Worm (Caenorhabditis elegans): ENCODE measurements around the gene col-140.
A peak's percentile ranks its signal among the peaks of the same experiment; 100 is the strongest.

The col-140 gene

ce11 chrV:5846729-5847128 is 10.1 kb upstream of the col-140 start:
- peak; percentile 30 for TF ChIP-seq unc-42 (tag; optimal IDR thresholded peaks at IDR 0.05)
- TF ChIP-seq dve-1 (tag; optimal IDR thresholded peaks at IDR 0.05), result no peak
- peak; percentile 1 for TF ChIP-seq ceh-34 (tag; optimal IDR thresholded peaks at IDR 0.05)
- no peak for TF ChIP-seq unc-3 (GFP tag; conservative IDR thresholded peaks at IDR 0.05)
- no peak for TF ChIP-seq unc-3 (tag; optimal IDR thresholded peaks at IDR 0.05)
- no peak for TF ChIP-seq hlh-8 (tag; optimal IDR thresholded peaks at IDR 0.05)
- TF ChIP-seq C08G9.2 (tag; optimal IDR thresholded peaks at IDR 0.05), result no peak
- no peak for TF ChIP-seq eyg-1 (tag; optimal IDR thresholded peaks at IDR 0.05)
- TF ChIP-seq hlh-30 (tag; optimal IDR thresholded peaks at IDR 0.05; ENCODE audit: insufficient read depth), result no peak
- TF ChIP-seq tbx-2 (tag; optimal IDR thresholded peaks at IDR 0.05), result peak; percentile 17
- TF ChIP-seq ceh-18 (tag; optimal IDR thresholded peaks at IDR 0.05), result no peak
- peak; percentile 2 for TF ChIP-seq ref-2 (tag; optimal IDR thresholded peaks at IDR 0.05)
- TF ChIP-seq fkh-6 (tag; optimal IDR thresholded peaks at IDR 0.05), result peak; percentile 2
- TF ChIP-seq ceh-2 (tag; optimal IDR thresholded peaks at IDR 0.05), result no peak
- peak; percentile 73 for TF ChIP-seq ceh-31 (tag; optimal IDR thresholded peaks at IDR 0.05)

ce11 chrV:5845669-5846189 is 9.1 kb upstream of the col-140 start, which contains the start of gene F26F12.3:
F26F12.3 (minus strand) TSS chrV:5845719.
- TF ChIP-seq sdc-2 (tag; optimal IDR thresholded peaks at IDR 0.05) (no peak), ceh-14 (tag; optimal IDR thresholded peaks at IDR 0.05) (no peak), ceh-34 (tag; optimal IDR thresholded peaks at IDR 0.05) (peak; percentile 8), zip-5 (tag; optimal IDR thresholded peaks at IDR 0.05) (no peak), lim-6 (tag; optimal IDR thresholded peaks at IDR 0.05) (no peak), nhr-11 (tag; optimal IDR thresholded peaks at IDR 0.05) (no peak), hlh-6 (tag; optimal IDR thresholded peaks at IDR 0.05) (no peak), F13H6.1 (tag; optimal IDR thresholded peaks at IDR 0.05) (peak; percentile 24), hlh-30 (tag; optimal IDR thresholded peaks at IDR 0.05; ENCODE audit: insufficient read depth) (peak; percentile 86), hlh-13 (GFP tag; optimal IDR thresholded peaks at IDR 0.05) (no peak), ahr-1 (tag; optimal IDR thresholded peaks at IDR 0.05) (no peak), nhr-232 (tag; optimal IDR thresholded peaks at IDR 0.05) (peak; percentile 14), unc-55 (GFP tag; optimal IDR thresholded peaks at IDR 0.05) (no peak), tbx-2 (tag; optimal IDR thresholded peaks at IDR 0.05) (peak; percentile 39), nfya-1 (tag; optimal IDR thresholded peaks at IDR 0.05) (peak; percentile 20), ets-4 (tag; optimal IDR thresholded peaks at IDR 0.05) (peak; percentile 3), unc-3 (GFP tag; conservative IDR thresholded peaks at IDR 0.05) (0 out of 2 replicates have a peak, but pooled peaks have one; percentile 43), unc-3 (tag; optimal IDR thresholded peaks at IDR 0.05) (peak; percentile 6), unc-42 (tag; optimal IDR thresholded peaks at IDR 0.05) (peak; percentile 23), ceh-31 (tag; optimal IDR thresholded peaks at IDR 0.05) (peak; percentile 38), hlh-8 (tag; optimal IDR thresholded peaks at IDR 0.05) (no peak), pqm-1 (tag; optimal IDR thresholded peaks at IDR 0.05) (peak; percentile 39), ceh-18 (tag; optimal IDR thresholded peaks at IDR 0.05) (peak; percentile 27), fkh-6 (tag; optimal IDR thresholded peaks at IDR 0.05) (no peak), ceh-9 (tag; optimal IDR thresholded peaks at IDR 0.05) (no peak), ref-2 (tag; optimal IDR thresholded peaks at IDR 0.05) (peak; percentile 5), elt-4 (tag; optimal IDR thresholded peaks at IDR 0.05) (no peak)

- no peak for TF ChIP-seq unc-55 (GFP tag; optimal IDR thresholded peaks at IDR 0.05)
These were observed 8.5 kb upstream of the col-140 start for ce11 chrV:5845162-5845561.

ce11 chrV:5844349-5844760 is 7.7 kb upstream of the col-140 start:
- TF ChIP-seq hlh-30 (tag; optimal IDR thresholded peaks at IDR 0.05; ENCODE audit: insufficient read depth) (peak; percentile 73), pax-1 (tag; optimal IDR thresholded peaks at IDR 0.05) (no peak), hlh-6 (tag; optimal IDR thresholded peaks at IDR 0.05) (no peak), eyg-1 (tag; optimal IDR thresholded peaks at IDR 0.05) (no peak), madf-2 (tag; optimal IDR thresholded peaks at IDR 0.05) (no peak), dve-1 (tag; optimal IDR thresholded peaks at IDR 0.05) (no peak)

Measured in whole organism, late embryonic.